Fruit fly (Drosophila melanogaster): ENCODE measurements around the gene S6k.

The S6k gene

DNA sequence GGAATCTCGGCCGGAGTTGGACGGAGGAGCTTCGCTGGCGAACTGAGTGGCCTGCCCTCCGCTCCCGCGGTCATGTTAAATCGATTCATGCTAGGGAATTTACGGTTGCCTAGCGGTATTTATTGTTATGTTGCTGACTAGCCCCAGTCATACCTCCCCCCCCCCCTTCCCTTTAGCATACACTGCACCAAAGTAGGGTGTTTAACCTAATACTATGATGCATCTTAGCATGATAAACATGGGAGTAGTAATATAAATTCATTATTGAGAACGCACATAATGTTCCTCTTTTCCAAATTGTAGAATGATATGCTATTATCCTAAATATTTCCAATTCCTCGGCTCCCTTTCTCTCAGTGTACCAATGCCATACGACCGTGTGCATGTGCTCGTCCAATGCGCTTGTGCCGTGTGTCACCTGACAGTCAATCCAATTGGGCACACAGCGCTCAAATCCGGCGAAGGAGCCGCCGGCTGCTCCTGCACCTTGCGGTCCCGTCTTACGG is 14.2 kb downstream of the S6k start, which contains the start of gene Tektin-C (continued):
- TF ChIP-seq CG1792 (GFP tag; optimal IDR thresholded peaks at IDR 0.05) = no peak
- TF ChIP-seq sisA (GFP tag; IDR thresholded peaks at IDR 0.05) = peak; percentile 15; the same call in 1 of the 2 replicates
- peak; percentile 70; the same call in 2 of the 3 replicates for TF ChIP-seq ci (GFP tag; IDR thresholded peaks at IDR 0.05)
- TF ChIP-seq CG11560 (tag; IDR thresholded peaks at IDR 0.05) = 0 out of 3 replicates have a peak, but pooled peaks have one; percentile 23
- TF ChIP-seq p53 (GFP tag; optimal IDR thresholded peaks at IDR 0.05) = no peak
- TF ChIP-seq CkIIα-i1 (GFP tag; IDR thresholded peaks at IDR 0.05) = no peak
- TF ChIP-seq pan (optimal IDR thresholded peaks at IDR 0.05) = no peak
- TF ChIP-seq pan (GFP tag; optimal IDR thresholded peaks at IDR 0.05 in 1 of 2, IDR thresholded peaks at IDR 0.05 in 1 of 2) = peak in 1 of 2 experiments; percentile 7
- TF ChIP-seq Xbp1 (GFP tag; optimal IDR thresholded peaks at IDR 0.05) = peak; percentile 9
- no peak for TF ChIP-seq CG14710 (tag; optimal IDR thresholded peaks at IDR 0.05)
- no peak for TF ChIP-seq CG4854 (GFP tag; optimal IDR thresholded peaks at IDR 0.05)
- no peak for TF ChIP-seq cas (GFP tag; IDR thresholded peaks at IDR 0.05)
- peak; percentile 8 for TF ChIP-seq CG10209 (GFP tag; optimal IDR thresholded peaks at IDR 0.05)
- peak; percentile 40; the same call in 1 of the 3 replicates for TF ChIP-seq row (GFP tag; IDR thresholded peaks at IDR 0.05)
- TF ChIP-seq chif (GFP tag; optimal IDR thresholded peaks at IDR 0.05) = peak in 1 of 2 experiments; percentile 15
- TF ChIP-seq prd (optimal IDR thresholded peaks at IDR 0.05) = no peak
- peak; percentile 57; the same call in 2 of the 3 replicates for TF ChIP-seq prd (GFP tag; IDR thresholded peaks at IDR 0.05)
- peak; percentile 10; the same call in 1 of the 3 replicates for TF ChIP-seq CG14050 (GFP tag; IDR thresholded peaks at IDR 0.05)
- peak in 1 of 2 experiments; percentile 19 for TF ChIP-seq bsh (GFP tag; optimal IDR thresholded peaks at IDR 0.05)
- TF ChIP-seq sc (optimal IDR thresholded peaks at IDR 0.05) = no peak
- no peak for TF ChIP-seq sc (GFP tag; optimal IDR thresholded peaks at IDR 0.05)
- TF ChIP-seq btn (GFP tag; optimal IDR thresholded peaks at IDR 0.05) = no peak
- 0 out of 3 replicates have a peak, but pooled peaks have one; percentile 46 for TF ChIP-seq ase (GFP tag; IDR thresholded peaks at IDR 0.05)
- TF ChIP-seq hbn (GFP tag; IDR thresholded peaks at IDR 0.05; ENCODE audit: partially characterized antibody) = no peak
- TF ChIP-seq H15 (GFP tag; IDR thresholded peaks at IDR 0.05) = peak; percentile 51; the same call in 1 of the 3 replicates
- TF ChIP-seq nmo (GFP tag; optimal IDR thresholded peaks at IDR 0.05) = peak; percentile 11
- TF ChIP-seq lmd (GFP tag; IDR thresholded peaks at IDR 0.05) = peak; percentile 43
- 0 out of 3 replicates have a peak, but pooled peaks have one; percentile 8 for TF ChIP-seq CG17361 (GFP tag; IDR thresholded peaks at IDR 0.05)
- 0 out of 2 replicates have a peak, but pooled peaks have one; percentile 20 for TF ChIP-seq CG10959 (GFP tag; IDR thresholded peaks at IDR 0.05)
- peak; percentile 48 for TF ChIP-seq sens (GFP tag)
- no peak for TF ChIP-seq tup (GFP tag; optimal IDR thresholded peaks at IDR 0.05)
- TF ChIP-seq CG12391 (tag; optimal IDR thresholded peaks at IDR 0.05) = peak; percentile 13
- no peak for TF ChIP-seq CG5953 (GFP tag; IDR thresholded peaks at IDR 0.05)
- 0 out of 2 replicates have a peak, but pooled peaks have one; percentile 5 for TF ChIP-seq Ptx1 (GFP tag; IDR thresholded peaks at IDR 0.05)
- TF ChIP-seq ewg (GFP tag; optimal IDR thresholded peaks at IDR 0.05) = no peak
- 0 out of 2 replicates have a peak, but pooled peaks have one; percentile 6 for TF ChIP-seq CG16779 (GFP tag; IDR thresholded peaks at IDR 0.05)
- TF ChIP-seq gfzf (GFP tag; optimal IDR thresholded peaks at IDR 0.05) = no peak
- TF ChIP-seq CG11247 (GFP tag; IDR thresholded peaks at IDR 0.05) = 0 out of 2 replicates have a peak, but pooled peaks have one; percentile 33
- TF ChIP-seq Gug (GFP tag; IDR thresholded peaks at IDR 0.05) = 0 out of 4 replicates have a peak, but pooled peaks have one; percentile 26
- no peak for TF ChIP-seq CG10431 (GFP tag; optimal IDR thresholded peaks at IDR 0.05)
- peak; percentile 25 for TF ChIP-seq ems (GFP tag; optimal IDR thresholded peaks at IDR 0.05)
- TF ChIP-seq ken (GFP tag; IDR thresholded peaks at IDR 0.05) = no peak
- TF ChIP-seq CG17359 (tag; optimal IDR thresholded peaks at IDR 0.05) = no peak
- TF ChIP-seq CG11398 (GFP tag; optimal IDR thresholded peaks at IDR 0.05) = no peak
- no peak for TF ChIP-seq zen (tag; optimal IDR thresholded peaks at IDR 0.05)
- peak; percentile 62 for TF ChIP-seq CG17328 (GFP tag; IDR thresholded peaks at IDR 0.05)
- peak; percentile 17; the same call in 1 of the 2 replicates for TF ChIP-seq CG10366 (GFP tag; IDR thresholded peaks at IDR 0.05)
- no peak for TF ChIP-seq Adf1 (GFP tag; IDR thresholded peaks at IDR 0.05)
- peak; percentile 23; the same call in 1 of the 2 replicates for TF ChIP-seq Gsc (GFP tag; IDR thresholded peaks at IDR 0.05)

Data from whole organism, embryonic.